Fruit fly (Drosophila melanogaster) whole organism, adult: ENCODE data around the gene dah.

Source experiments
- CG11617 ChIP-seq: fragments of 200-800 bp; sonication (Bioruptor generic); optimal IDR thresholded peaks from 2 replicates; lab custom pipeline; 2017; ENCODE audit warnings: mild to moderate bottlenecking, missing biosample characterization, missing genetic modification reagents, missing genetic modification characterization
- CG12768 ChIP-seq: fragments of 200-800 bp; sonication (Bioruptor generic); optimal IDR thresholded peaks from 2 replicates; lab custom pipeline; 2017; ENCODE audit warnings: missing biosample characterization, missing genetic modification characterization, mild to moderate bottlenecking, moderate library complexity, missing genetic modification reagents
- CG14711 ChIP-seq: fragments of 200-800 bp; sonication (Bioruptor generic); optimal IDR thresholded peaks from 2 replicates; lab custom pipeline; 2018; ENCODE audit warnings: missing biosample characterization, mild to moderate bottlenecking, missing genetic modification characterization, moderate library complexity
- CG1620 ChIP-seq: fragments of 200-800 bp; sonication (Bioruptor generic); optimal IDR thresholded peaks from 2 replicates; lab custom pipeline; 2016; ENCODE audit warnings: missing biosample characterization, missing genetic modification characterization
- CG33017 ChIP-seq: fragments of 200-800 bp; sonication (Bioruptor generic); optimal IDR thresholded peaks from 2 replicates; lab custom pipeline; 2018; ENCODE audit warnings: missing biosample characterization, mild to moderate bottlenecking, missing genetic modification characterization, moderate library complexity
- CG5204 ChIP-seq: fragments of 200-800 bp; sonication (Bioruptor generic); optimal IDR thresholded peaks from 2 replicates; lab custom pipeline; 2016; ENCODE audit warnings: missing biosample characterization, missing genetic modification characterization
- CG7045 ChIP-seq: fragments of 200-800 bp; sonication (Bioruptor generic); optimal IDR thresholded peaks from 2 replicates; lab custom pipeline; 2017; ENCODE audit warnings: missing biosample characterization, mild to moderate bottlenecking, missing genetic modification characterization
- CG7101 ChIP-seq: fragments of 200-800 bp; sonication (Bioruptor generic); optimal IDR thresholded peaks from 2 replicates; lab custom pipeline; 2018; ENCODE audit warnings: missing biosample characterization, mild to moderate bottlenecking, missing genetic modification characterization, moderate library complexity
- Clk ChIP-seq: fragments of 200-800 bp; sonication (Bioruptor generic); optimal IDR thresholded peaks from 2 replicates; lab custom pipeline; 2017; ENCODE audit warnings: missing biosample characterization, missing genetic modification characterization
- Crg-1 ChIP-seq: fragments of 200-800 bp; sonication (Bioruptor generic); optimal IDR thresholded peaks from 2 replicates; lab custom pipeline; 2016; ENCODE audit warnings: missing biosample characterization, missing genetic modification characterization
- Hr96 ChIP-seq: fragments of 200-800 bp; sonication (Bioruptor generic); optimal IDR thresholded peaks from 2 replicates; lab custom pipeline; 2016; ENCODE audit warnings: missing biosample characterization, missing genetic modification characterization
- Mnt ChIP-seq: fragments of 200-800 bp; sonication (Bioruptor generic); optimal IDR thresholded peaks from 2 replicates; lab custom pipeline; 2016; ENCODE audit warnings: missing biosample characterization, mild to moderate bottlenecking, missing genetic modification characterization
- bab1 ChIP-seq: fragments of 200-800 bp; sonication (Bioruptor generic); optimal IDR thresholded peaks from 3 replicates; lab custom pipeline; 2019; ENCODE audit warnings: missing biosample characterization, mild to moderate bottlenecking, missing genetic modification characterization, moderate library complexity
- cic ChIP-seq: fragments of 200-800 bp; sonication (Bioruptor generic); optimal IDR thresholded peaks from 2 replicates; lab custom pipeline; 2017; ENCODE audit warnings: missing biosample characterization, mild to moderate bottlenecking, missing genetic modification characterization, moderate library complexity
- cnc ChIP-seq, 2 experiments: fragments of >200 bp; optimal IDR thresholded peaks; 2 replicates each; lab custom pipeline; 2017
- kay ChIP-seq: fragments of 200-800 bp; sonication (Bioruptor generic); peaks from one replicate; lab custom pipeline; 2016; ENCODE audit warnings: missing biosample characterization, missing genetic modification characterization, borderline replicate concordance
- ovo ChIP-seq: fragments of 200-800 bp; sonication (Bioruptor generic); optimal IDR thresholded peaks from 2 replicates; lab custom pipeline; 2016; ENCODE audit warnings: missing biosample characterization, missing genetic modification characterization
- pad ChIP-seq: fragments of 200-800 bp; sonication (Bioruptor generic); optimal IDR thresholded peaks from 3 replicates; lab custom pipeline; 2017; ENCODE audit warnings: missing biosample characterization, missing genetic modification characterization, mild to moderate bottlenecking, moderate library complexity, missing genetic modification reagents
- tj ChIP-seq: fragments of 200-800 bp; sonication (Bioruptor generic); optimal IDR thresholded peaks from 3 replicates; lab custom pipeline; 2017; ENCODE audit warnings: missing biosample characterization, mild to moderate bottlenecking, missing genetic modification characterization, moderate library complexity
- toe ChIP-seq: fragments of 200-800 bp; sonication (Bioruptor generic); optimal IDR thresholded peaks from 2 replicates; lab custom pipeline; 2016; ENCODE audit warnings: missing biosample characterization, missing genetic modification characterization

The dah gene

DNA sequence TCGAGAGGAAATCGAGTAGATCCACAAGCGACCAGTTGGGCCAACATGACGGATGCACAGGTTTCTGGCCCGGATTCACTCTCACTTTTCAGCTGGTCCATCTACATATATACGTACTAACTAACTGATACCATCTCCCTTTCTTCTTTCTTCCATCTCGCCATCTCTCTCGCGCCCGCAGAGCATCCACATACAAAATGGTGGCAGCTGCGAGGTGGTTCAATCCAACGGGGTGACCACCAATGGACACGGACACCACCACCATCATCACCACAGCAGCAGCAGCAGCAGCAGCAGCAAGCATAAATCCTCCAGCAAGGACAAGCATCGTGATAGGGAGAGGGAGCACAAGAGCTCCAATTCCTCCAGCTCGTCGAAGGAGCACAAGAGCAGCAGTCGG is 7.2 kb upstream of the dah start:
- no peak for TF ChIP-seq CG33017
- no peak for TF ChIP-seq CG7101 (tag; lab: Kevin White, UChicago)
- TF ChIP-seq cic (GFP tag; lab: Kevin White, UChicago) = no peak
- TF ChIP-seq Crg-1 (GFP tag; lab: Kevin White, UChicago) = no peak
- no peak for TF ChIP-seq cnc (optimal IDR thresholded peaks at IDR 0.05; lab: Kevin White, UChicago)
- TF ChIP-seq bab1 (GFP tag; lab: Kevin White, UChicago) = no peak
- TF ChIP-seq CG11617 (GFP tag; lab: Kevin White, UChicago) = no peak
- no peak for TF ChIP-seq Clk (GFP tag; lab: Kevin White, UChicago)
- TF ChIP-seq Hr96 (GFP tag; lab: Kevin White, UChicago) = no peak
- TF ChIP-seq CG7045 (GFP tag; lab: Kevin White, UChicago) = no peak
- no peak for TF ChIP-seq CG1620 (GFP tag; lab: Kevin White, UChicago)
- TF ChIP-seq tj (GFP tag; lab: Kevin White, UChicago) = no peak
- no peak for TF ChIP-seq kay (GFP tag; lab: Kevin White, UChicago)
- no peak for TF ChIP-seq toe (GFP tag; lab: Kevin White, UChicago)
- TF ChIP-seq CG14711 (tag; lab: Kevin White, UChicago) = no peak
- TF ChIP-seq CG12768 (GFP tag; lab: Kevin White, UChicago) = no peak
- TF ChIP-seq ovo (GFP tag; lab: Kevin White, UChicago) = no peak

DNA sequence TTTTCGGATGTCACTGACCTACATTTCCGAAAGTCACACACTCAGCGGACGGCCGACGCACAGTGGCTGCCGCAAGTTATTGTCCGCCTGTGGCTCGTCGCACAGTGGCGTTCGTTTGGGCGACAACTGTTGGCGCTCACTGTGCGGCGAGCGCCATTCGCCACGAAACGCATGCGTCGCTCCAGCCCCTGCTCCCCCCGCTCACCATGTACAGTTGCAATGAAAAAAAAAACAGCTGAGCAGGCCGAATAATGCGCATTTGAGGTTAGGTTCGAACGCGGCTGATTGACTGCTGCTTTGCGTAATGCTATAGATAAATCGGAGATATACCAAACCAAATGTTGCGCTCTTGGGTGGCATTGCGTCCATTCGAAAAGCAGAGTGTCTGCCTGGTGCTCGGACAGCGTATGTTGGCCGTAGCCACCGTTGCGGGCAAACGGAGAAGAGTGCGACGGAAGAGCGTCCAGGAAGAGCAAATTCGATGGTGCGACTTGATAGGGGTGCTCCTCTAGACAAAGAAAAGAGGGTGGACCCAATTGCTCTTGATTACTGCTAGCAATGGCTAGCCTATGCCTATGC is 4.8 kb upstream of the dah start:
- TF ChIP-seq CG1620 (GFP tag; lab: Kevin White, UChicago) (peak; percentile 76), CG14711 (tag; lab: Kevin White, UChicago) (peak; percentile 24), CG7045 (GFP tag; lab: Kevin White, UChicago) (peak; percentile 70), ovo (GFP tag; lab: Kevin White, UChicago) (peak; percentile 98), pad (peak; percentile 89), toe (GFP tag; lab: Kevin White, UChicago) (no peak), Mnt (GFP tag; lab: Kevin White, UChicago) (peak; percentile 91), CG7101 (tag; lab: Kevin White, UChicago) (peak; percentile 75), CG33017 (peak; percentile 9), Crg-1 (GFP tag; lab: Kevin White, UChicago) (peak; percentile 61), bab1 (GFP tag; lab: Kevin White, UChicago) (peak; percentile 67), CG11617 (GFP tag; lab: Kevin White, UChicago) (peak; percentile 69), cnc (optimal IDR thresholded peaks at IDR 0.05; lab: Kevin White, UChicago) (no peak), Clk (GFP tag; lab: Kevin White, UChicago) (peak; percentile 26), cic (GFP tag; lab: Kevin White, UChicago) (peak; percentile 72), tj (GFP tag; lab: Kevin White, UChicago) (peak; percentile 100), CG12768 (GFP tag; lab: Kevin White, UChicago) (peak; percentile 67), kay (GFP tag; lab: Kevin White, UChicago) (no peak), Hr96 (GFP tag; lab: Kevin White, UChicago) (no peak), CG5204 (GFP tag; lab: Kevin White, UChicago) (no peak)

DNA sequence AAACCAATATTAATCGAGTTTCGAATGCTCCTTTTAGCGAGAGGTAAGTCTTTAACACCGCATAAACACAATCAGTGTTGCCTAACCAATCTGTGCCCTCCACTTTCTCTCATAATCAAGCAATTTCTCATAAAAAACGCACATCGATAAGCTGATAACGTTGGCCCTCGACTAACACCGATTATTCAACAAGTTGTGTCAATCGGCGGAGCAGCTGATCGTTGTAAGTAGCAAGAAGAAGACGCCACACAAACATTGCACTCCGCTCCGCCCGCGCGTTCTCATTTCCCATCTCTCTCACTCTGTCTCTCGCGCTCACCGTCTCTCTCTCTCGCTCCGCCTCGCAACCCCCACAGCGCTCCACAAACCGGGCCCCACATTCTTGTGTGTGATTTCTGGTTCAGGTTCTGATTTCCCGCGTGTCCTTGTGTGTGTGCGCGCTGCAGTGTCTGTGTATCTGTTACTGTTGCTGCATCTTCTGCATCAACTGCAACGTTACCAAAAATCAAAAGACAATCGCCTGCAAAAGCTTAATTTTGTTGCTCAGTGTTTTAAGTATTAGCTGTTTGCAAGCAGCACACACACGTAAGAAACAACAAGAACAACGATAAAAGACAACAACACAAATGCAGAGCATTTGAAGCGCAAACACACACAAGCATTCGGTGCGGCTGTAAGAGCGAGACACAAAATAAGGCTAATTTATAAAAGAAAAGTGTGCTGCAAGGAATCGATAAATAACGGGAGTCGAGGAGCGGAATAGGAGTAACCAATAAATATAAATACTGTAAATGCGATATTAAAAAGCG is 5.1 kb downstream of the dah start, which contains the start of the genes CG9114 and HDAC6:
Gene CG9114, minus strand, starts transcription at position 89 of the 809 bp plus-strand sequence.
Gene HDAC6, plus strand, starts transcription at position 245 of the 809 bp plus-strand sequence.
- no peak for TF ChIP-seq cnc (optimal IDR thresholded peaks at IDR 0.05; lab: Kevin White, UChicago)
- TF ChIP-seq CG14711 (tag; lab: Kevin White, UChicago) = peak; percentile 20
- TF ChIP-seq CG12768 (GFP tag; lab: Kevin White, UChicago) = peak; percentile 47
- peak; percentile 37 for TF ChIP-seq tj (GFP tag; lab: Kevin White, UChicago)
- peak; percentile 1 for TF ChIP-seq CG7045 (GFP tag; lab: Kevin White, UChicago)
- TF ChIP-seq Mnt (GFP tag; lab: Kevin White, UChicago) = peak; percentile 70
- TF ChIP-seq CG33017 = no peak
- TF ChIP-seq Crg-1 (GFP tag; lab: Kevin White, UChicago) = no peak
- no peak for TF ChIP-seq kay (GFP tag; lab: Kevin White, UChicago)
- peak; percentile 97 for TF ChIP-seq pad
- TF ChIP-seq CG11617 (GFP tag; lab: Kevin White, UChicago) = peak; percentile 3
- peak; percentile 78 for TF ChIP-seq cic (GFP tag; lab: Kevin White, UChicago)
- TF ChIP-seq toe (GFP tag; lab: Kevin White, UChicago) = no peak
- no peak for TF ChIP-seq Clk (GFP tag; lab: Kevin White, UChicago)
- TF ChIP-seq CG1620 (GFP tag; lab: Kevin White, UChicago) = no peak
- no peak for TF ChIP-seq Hr96 (GFP tag; lab: Kevin White, UChicago)
- TF ChIP-seq ovo (GFP tag; lab: Kevin White, UChicago) = peak; percentile 76
- TF ChIP-seq CG7101 (tag; lab: Kevin White, UChicago) = peak; percentile 14
- TF ChIP-seq CG5204 (GFP tag; lab: Kevin White, UChicago) = no peak
- no peak for TF ChIP-seq bab1 (GFP tag; lab: Kevin White, UChicago)

DNA sequence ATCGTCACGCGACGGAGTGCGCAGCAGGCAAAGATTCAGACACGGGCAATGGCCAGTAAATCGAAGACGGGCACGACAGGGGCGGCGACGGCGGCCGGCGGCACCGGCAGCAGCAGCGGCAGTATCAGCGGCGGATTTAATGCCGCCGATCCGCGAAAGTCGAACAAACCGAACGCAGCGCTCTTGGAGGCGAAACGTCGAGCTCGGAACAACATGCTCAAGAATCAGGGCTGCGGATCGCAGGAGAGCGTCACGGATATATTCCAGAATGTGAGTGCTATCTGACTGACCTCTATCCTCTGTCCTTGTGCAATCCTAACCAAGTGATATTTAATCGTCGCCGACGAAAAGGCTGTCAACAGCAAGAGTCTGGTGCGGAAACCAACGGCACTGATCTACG is 6.9 kb downstream of the dah start:
- TF ChIP-seq Mnt (GFP tag; lab: Kevin White, UChicago) (peak; percentile 26), kay (GFP tag; lab: Kevin White, UChicago) (no peak)
